Worm (Caenorhabditis elegans) whole organism, late embryonic: ENCODE results near the gene F10C2.3.

Experiments used
- ama-1 ChIP-seq: fragments of 150-350 bp; optimal IDR thresholded peaks from 2 replicates; lab custom pipeline; 2014
- ceh-2 ChIP-seq: sonication (generic microtip); optimal IDR thresholded peaks from 2 replicates; lab custom pipeline; 2016; ENCODE audit warnings: missing genotype, missing genetic modification characterization, missing compliant biosample characterization
- elt-2 ChIP-seq: sonication (generic microtip); optimal IDR thresholded peaks from 2 replicates; lab custom pipeline; 2016; ENCODE audit warnings: missing genetic modification reagents, missing genetic modification characterization, missing compliant biosample characterization
- lin-11 ChIP-seq: fragments of 200-800 bp; sonication (Bioruptor generic); optimal IDR thresholded peaks from 2 replicates; lab custom pipeline; 2018; ENCODE audit warnings: mild to moderate bottlenecking, missing genetic modification characterization, missing compliant biosample characterization
- nfya-1 ChIP-seq: sonication (generic microtip); optimal IDR thresholded peaks from 2 replicates; lab custom pipeline; 2017; ENCODE audit warnings: missing genetic modification characterization, mild to moderate bottlenecking, missing compliant biosample characterization, antibody characterized with exemption, moderate library complexity

ce11 chrV:12004501-12004940 lies 15.6 kb upstream of the F10C2.3 start:
- no peak for TF ChIP-seq nfya-1
- TF ChIP-seq lin-11 (tag; lab: Kevin White, UChicago): no peak
- no peak for TF ChIP-seq ceh-2
- no peak for TF ChIP-seq ama-1 (lab: Kevin White, UChicago)
- TF ChIP-seq elt-2 (tag; lab: Kevin White, UChicago): no peak
